Fruit fly (Drosophila melanogaster): Measurements from ENCODE around the gene mgl.

Gene mgl

DNA sequence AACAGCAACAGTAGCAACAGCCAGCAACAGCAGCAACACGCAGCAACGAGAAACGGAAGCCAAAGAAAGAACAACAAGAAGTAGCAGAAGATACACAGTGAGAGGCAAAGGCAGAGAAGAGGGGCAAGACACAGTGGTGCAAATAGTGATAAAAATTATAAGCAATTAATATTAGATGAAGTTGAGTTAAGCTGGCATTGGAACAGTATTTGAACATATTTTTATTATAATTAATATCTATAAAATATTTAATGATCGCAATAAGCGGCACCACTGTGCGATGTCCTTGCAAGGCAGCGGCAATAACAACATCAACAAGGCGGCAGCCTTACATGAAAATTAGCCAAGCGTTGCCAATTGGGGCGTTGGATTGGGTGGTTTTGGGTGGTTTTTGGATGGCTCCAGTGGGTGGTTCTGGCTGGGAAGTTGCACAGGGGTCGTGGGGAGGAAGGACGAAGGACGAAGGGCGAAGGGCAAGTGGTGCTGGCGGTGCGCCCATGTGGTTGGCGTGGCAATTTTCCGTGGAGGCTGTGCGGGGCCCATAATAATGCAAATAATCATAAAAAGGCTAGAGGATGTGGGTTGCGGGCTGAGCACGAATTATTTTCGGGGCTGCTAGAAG lies 68.4 kb downstream of the mgl start (continued):
- TF ChIP-seq CG13296 (GFP tag; optimal IDR thresholded peaks at IDR 0.05) (peak; percentile 57), sob (GFP tag; IDR thresholded peaks at IDR 0.05) (peak; percentile 56; the same call in 1 of the 2 replicates), Sin3A (optimal IDR thresholded peaks at IDR 0.05) (no peak), wdn (GFP tag; IDR thresholded peaks at IDR 0.05) (0 out of 2 replicates have a peak, but pooled peaks have one; percentile 15), CG31388 (GFP tag; optimal IDR thresholded peaks at IDR 0.05) (no peak), CG9215 (GFP tag; IDR thresholded peaks at IDR 0.05) (peak; percentile 41; the same call in 1 of the 2 replicates), CG32772 (GFP tag; IDR thresholded peaks at IDR 0.05) (peak; percentile 56), onecut (GFP tag; IDR thresholded peaks at IDR 0.05) (peak; percentile 19; the same call in 1 of the 2 replicates), CG11398 (GFP tag; optimal IDR thresholded peaks at IDR 0.05) (no peak), Rx (GFP tag; IDR thresholded peaks at IDR 0.05) (0 out of 2 replicates have a peak, but pooled peaks have one; percentile 6), HLH3B (GFP tag; IDR thresholded peaks at IDR 0.05) (peak; percentile 15; the same call in 1 of the 2 replicates), CG10565 (GFP tag; optimal IDR thresholded peaks at IDR 0.05) (no peak), tap (tag; optimal IDR thresholded peaks at IDR 0.05) (peak; percentile 20), klu (GFP tag; IDR thresholded peaks at IDR 0.05) (0 out of 2 replicates have a peak, but pooled peaks have one; percentile 41), CG10147 (GFP tag; optimal IDR thresholded peaks at IDR 0.05) (no peak), bcd (GFP tag; optimal IDR thresholded peaks at IDR 0.05) (peak; percentile 21), slbo (GFP tag; IDR thresholded peaks at IDR 0.05) (peak; percentile 66), CG32532 (GFP tag; IDR thresholded peaks at IDR 0.05) (peak; percentile 67; the same call in 1 of the 2 replicates), btn (GFP tag; optimal IDR thresholded peaks at IDR 0.05) (no peak), CG6175 (GFP tag; IDR thresholded peaks at IDR 0.05) (no peak), CG17829 (tag; optimal IDR thresholded peaks at IDR 0.05) (peak; percentile 47), CG15011 (GFP tag; optimal IDR thresholded peaks at IDR 0.05) (no peak), al (GFP tag; IDR thresholded peaks at IDR 0.05) (0 out of 2 replicates have a peak, but pooled peaks have one; percentile 12), Ets65A (GFP tag) (peak; percentile 83), org-1 (GFP tag; optimal IDR thresholded peaks at IDR 0.05) (peak; percentile 9), CG14014 (GFP tag; IDR thresholded peaks at IDR 0.05) (peak; percentile 59; the same call in 1 of the 2 replicates), CG11085 (GFP tag; IDR thresholded peaks at IDR 0.05) (peak; percentile 22; the same call in 1 of the 2 replicates), CG15269 (tag; optimal IDR thresholded peaks at IDR 0.05) (peak; percentile 59), Ptx1 (GFP tag; IDR thresholded peaks at IDR 0.05) (peak; percentile 61), ci (GFP tag; IDR thresholded peaks at IDR 0.05) (peak; percentile 60; the same call in 1 of the 3 replicates), sd (tag; optimal IDR thresholded peaks at IDR 0.05) (no peak), CG6813 (GFP tag; optimal IDR thresholded peaks at IDR 0.05) (no peak), Gug (GFP tag; IDR thresholded peaks at IDR 0.05) (peak; percentile 34; the same call in 1 of the 4 replicates), esg (GFP tag; conservative IDR thresholded peaks at IDR 0.05) (0 out of 2 replicates have a peak, but pooled peaks have one; percentile 10), CG1647 (GFP tag; optimal IDR thresholded peaks at IDR 0.05) (no peak), so (GFP tag; IDR thresholded peaks at IDR 0.05) (0 out of 3 replicates have a peak, but pooled peaks have one; percentile 45), CG6654 (GFP tag; optimal IDR thresholded peaks at IDR 0.05) (no peak), CG1024 (GFP tag; IDR thresholded peaks at IDR 0.05) (0 out of 2 replicates have a peak, but pooled peaks have one; percentile 29), CG14441 (GFP tag; IDR thresholded peaks at IDR 0.05) (peak; percentile 58; the same call in 1 of the 2 replicates), Bdp1 (GFP tag; optimal IDR thresholded peaks at IDR 0.05) (no peak), Fer2 (tag; optimal IDR thresholded peaks at IDR 0.05) (no peak), CG11247 (GFP tag; IDR thresholded peaks at IDR 0.05) (peak; percentile 60), lmd (GFP tag; IDR thresholded peaks at IDR 0.05) (peak; percentile 52), Ravus (GFP tag; IDR thresholded peaks at IDR 0.05) (no peak), Optix (GFP tag; IDR thresholded peaks at IDR 0.05) (0 out of 3 replicates have a peak, but pooled peaks have one; percentile 37), NC2α (GFP tag; optimal IDR thresholded peaks at IDR 0.05) (no peak), ap (GFP tag; IDR thresholded peaks at IDR 0.05) (no peak), CG17186 (GFP tag; optimal IDR thresholded peaks at IDR 0.05) (no peak), Dbx (GFP tag; IDR thresholded peaks at IDR 0.05) (peak; percentile 46; the same call in 1 of the 3 replicates), dysf (GFP tag; IDR thresholded peaks at IDR 0.05) (peak; percentile 71)

Measured in whole organism, embryonic.